Fruit fly (Drosophila melanogaster) whole organism: Measurements from ENCODE around the gene neo.

Source experiments
- CG8478 ChIP-seq: fragments of >200 bp; optimal IDR thresholded peaks from 2 replicates; lab custom pipeline; 2018; ENCODE audit warnings: inconsistent platforms
- EcR ChIP-seq, 2 experiments: fragments of >200 bp; optimal IDR thresholded peaks; 2 replicates each; lab custom pipeline; 2017; ENCODE audit warnings: missing biosample characterization in 2 of 2, missing genetic modification characterization in 2 of 2, missing genetic modification reagents in 2 of 2

DNA sequence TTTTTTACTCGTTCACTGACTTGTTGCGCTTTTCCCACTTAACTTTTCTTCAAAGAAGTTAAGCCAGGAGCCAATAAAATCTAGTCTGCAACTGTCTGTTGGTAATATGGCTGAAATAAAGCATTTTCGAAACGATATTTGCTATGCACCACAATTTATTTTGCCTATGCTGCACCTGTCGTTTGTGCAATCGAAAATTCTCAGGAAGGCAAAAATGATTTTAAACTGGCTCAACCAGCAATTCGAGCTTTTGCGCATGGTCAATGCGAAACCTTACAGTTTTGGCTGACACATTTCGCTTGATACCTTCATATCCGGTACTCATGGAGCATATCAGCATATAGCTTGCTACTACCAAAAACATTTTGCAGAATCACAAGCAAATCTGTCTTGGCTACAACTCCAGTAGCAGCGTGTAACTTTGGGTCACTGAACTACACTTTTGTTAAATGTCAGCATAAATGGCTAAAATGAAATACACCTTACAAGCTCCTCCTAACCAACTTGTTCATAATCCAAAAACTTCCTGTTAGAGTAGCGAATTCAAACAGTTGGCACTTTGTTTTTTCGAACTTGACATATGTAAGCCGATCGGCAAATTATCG, 20.9 kb downstream of the neo start:
- TF ChIP-seq EcR (GFP tag; optimal IDR thresholded peaks at IDR 0.05; lab: Kevin White, UChicago) (no peak), CG8478 (lab: Kevin White, UChicago) (no peak)
